Fruit fly (Drosophila melanogaster): ENCODE data around the gene CG12983.

CG12983 gene

DNA sequence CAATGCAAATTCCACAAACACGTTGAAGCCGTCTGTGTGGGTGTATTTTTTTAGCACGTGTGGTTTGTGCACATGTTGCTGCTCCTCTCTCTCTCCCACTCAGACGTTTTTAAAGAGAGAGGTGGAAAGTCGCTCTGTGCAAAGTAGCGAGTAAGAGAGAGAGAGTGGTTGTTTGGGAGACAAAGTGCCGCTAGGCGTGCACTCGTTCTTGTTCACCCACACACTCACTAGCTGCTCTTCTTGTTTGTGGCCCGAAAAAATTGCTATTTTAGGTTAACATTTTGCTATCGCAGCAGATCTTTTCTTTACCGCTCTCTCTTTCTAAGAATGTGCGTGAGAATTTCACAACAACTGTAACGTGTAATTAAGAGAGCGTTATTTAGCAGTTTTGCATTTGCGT, 42.3 kb upstream of the CG12983 start (continued):
- peak; percentile 92 to 98 for TF ChIP-seq Trl (optimal IDR thresholded peaks at IDR 0.05)
- peak; percentile 54 for TF ChIP-seq Trl (GFP tag; optimal IDR thresholded peaks at IDR 0.05)
- peak; percentile 20 for TF ChIP-seq D (optimal IDR thresholded peaks at IDR 0.05)
- no peak for TF ChIP-seq D (GFP tag; optimal IDR thresholded peaks at IDR 0.05)
- no peak for TF ChIP-seq CTCF (GFP tag; optimal IDR thresholded peaks at IDR 0.05)
- TF ChIP-seq CG16813 (GFP tag; IDR thresholded peaks at IDR 0.05; ENCODE audit: partially characterized antibody) = peak; percentile 38; the same call in 1 of the 3 replicates
- no peak for TF ChIP-seq chif (GFP tag; optimal IDR thresholded peaks at IDR 0.05)
- peak; percentile 85 for TF ChIP-seq pros (GFP tag; optimal IDR thresholded peaks at IDR 0.05)
- no peak for TF ChIP-seq CG11695 (GFP tag; IDR thresholded peaks at IDR 0.05)
- TF ChIP-seq sna (GFP tag; IDR thresholded peaks at IDR 0.05; ENCODE audit: partially characterized antibody) = peak; percentile 38; the same call in 1 of the 2 replicates
- no peak for TF ChIP-seq CG2712 (tag; optimal IDR thresholded peaks at IDR 0.05)
- no peak for TF ChIP-seq insv (GFP tag; optimal IDR thresholded peaks at IDR 0.05)
- TF ChIP-seq dm (GFP tag; optimal IDR thresholded peaks at IDR 0.05) = peak; percentile 46
- peak; percentile 28 for TF ChIP-seq HmgZ (tag; optimal IDR thresholded peaks at IDR 0.05)
- TF ChIP-seq CG14965 (GFP tag; optimal IDR thresholded peaks at IDR 0.05; ENCODE audit: borderline replicate concordance) = no peak
- peak; percentile 37; the same call in 1 of the 2 replicates for TF ChIP-seq CG13287 (GFP tag; IDR thresholded peaks at IDR 0.05; ENCODE audit: partially characterized antibody)
- TF ChIP-seq MBD-R2 (GFP tag; IDR thresholded peaks at IDR 0.05) = 0 out of 2 replicates have a peak, but pooled peaks have one; percentile 9
- peak; percentile 91 for TF ChIP-seq CG3163 (GFP tag; optimal IDR thresholded peaks at IDR 0.05)
- 0 out of 3 replicates have a peak, but pooled peaks have one; percentile 22 for TF ChIP-seq CG34422 (GFP tag; IDR thresholded peaks at IDR 0.05)
- peak; percentile 66 for TF ChIP-seq CG12769 (tag; optimal IDR thresholded peaks at IDR 0.05)
- TF ChIP-seq lmd (GFP tag; IDR thresholded peaks at IDR 0.05) = no peak
- TF ChIP-seq CG12155 (GFP tag; optimal IDR thresholded peaks at IDR 0.05) = peak; percentile 96
- peak; percentile 67; the same call in 2 of the 3 replicates for TF ChIP-seq z (GFP tag; IDR thresholded peaks at IDR 0.05)
- TF ChIP-seq vvl (GFP tag; IDR thresholded peaks at IDR 0.05) = peak; percentile 45; the same call in 1 of the 2 replicates
- TF ChIP-seq CG2199 (GFP tag; IDR thresholded peaks at IDR 0.05) = 0 out of 3 replicates have a peak, but pooled peaks have one; percentile 23
- TF ChIP-seq scrt (GFP tag; optimal IDR thresholded peaks at IDR 0.05) = peak; percentile 82
- TF ChIP-seq CG12299 (tag; optimal IDR thresholded peaks at IDR 0.05) = no peak
- TF ChIP-seq crol (GFP tag; IDR thresholded peaks at IDR 0.05) = 0 out of 2 replicates have a peak, but pooled peaks have one; percentile 16
- peak; percentile 56 for TF ChIP-seq nerfin-1 (tag; optimal IDR thresholded peaks at IDR 0.05)
- peak; percentile 42; the same call in 1 of the 2 replicates for TF ChIP-seq CG32532 (GFP tag; IDR thresholded peaks at IDR 0.05)
- TF ChIP-seq cwo (GFP tag; optimal IDR thresholded peaks at IDR 0.05) = peak; percentile 97
- peak; percentile 87 for TF ChIP-seq bigmax (GFP tag; optimal IDR thresholded peaks at IDR 0.05)
- peak; percentile 29 for TF ChIP-seq mirr (GFP tag; optimal IDR thresholded peaks at IDR 0.05)
- no peak for TF ChIP-seq D19B (GFP tag; optimal IDR thresholded peaks at IDR 0.05)
- peak; percentile 71 for TF ChIP-seq CG15479 (GFP tag; optimal IDR thresholded peaks at IDR 0.05)
- TF ChIP-seq sr (GFP tag; IDR thresholded peaks at IDR 0.05) = peak; percentile 79; the same call in 2 of the 3 replicates
- TF ChIP-seq Med (GFP tag) = peak; percentile 61
- no peak for TF ChIP-seq Bteb2 (GFP tag; optimal IDR thresholded peaks at IDR 0.05)
- TF ChIP-seq kni (GFP tag; optimal IDR thresholded peaks at IDR 0.05) = peak; percentile 81
- peak; percentile 21; the same call in 1 of the 2 replicates for TF ChIP-seq hbn (GFP tag; IDR thresholded peaks at IDR 0.05; ENCODE audit: partially characterized antibody)
- peak; percentile 82; the same call in 2 of the 4 replicates for TF ChIP-seq chinmo (GFP tag; IDR thresholded peaks at IDR 0.05; ENCODE audit: partially characterized antibody)
